Worm (Caenorhabditis elegans): ENCODE data around the gene C08B6.8.

The C08B6.8 gene

DNA sequence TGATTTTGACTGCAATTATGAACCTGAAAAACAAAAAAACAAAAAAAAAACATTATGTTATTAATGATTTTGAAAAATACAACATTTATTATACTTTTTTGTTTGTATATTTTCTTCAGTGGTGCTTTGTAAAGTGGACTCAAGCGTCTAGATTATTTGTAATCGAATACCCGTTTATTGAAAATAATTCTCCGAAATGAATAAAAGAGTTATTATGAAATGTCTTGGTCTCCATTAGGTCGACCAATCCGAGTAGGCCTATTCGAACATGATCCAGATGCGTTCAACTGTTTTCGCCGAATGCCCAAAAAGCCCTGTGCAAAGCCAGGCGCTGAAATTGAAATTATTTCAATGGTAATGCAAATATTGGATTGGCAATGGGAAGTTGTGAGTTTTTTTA is 17.0 kb upstream of the C08B6.8 start, which contains the start of gene C08B6.5:
C08B6.5 (plus strand) TSS at position 301 of the 400 bp plus-strand sequence.
- TF ChIP-seq atf-7 (tag; optimal IDR thresholded peaks at IDR 0.05), result no peak
- TF ChIP-seq efl-1 (GFP tag; optimal IDR thresholded peaks at IDR 0.05), result no peak
- no peak for TF ChIP-seq F23B12.7 (tag; optimal IDR thresholded peaks at IDR 0.05; ENCODE audit: insufficient read depth)
- TF ChIP-seq pha-4 (tag; optimal IDR thresholded peaks at IDR 0.05), result no peak

DNA sequence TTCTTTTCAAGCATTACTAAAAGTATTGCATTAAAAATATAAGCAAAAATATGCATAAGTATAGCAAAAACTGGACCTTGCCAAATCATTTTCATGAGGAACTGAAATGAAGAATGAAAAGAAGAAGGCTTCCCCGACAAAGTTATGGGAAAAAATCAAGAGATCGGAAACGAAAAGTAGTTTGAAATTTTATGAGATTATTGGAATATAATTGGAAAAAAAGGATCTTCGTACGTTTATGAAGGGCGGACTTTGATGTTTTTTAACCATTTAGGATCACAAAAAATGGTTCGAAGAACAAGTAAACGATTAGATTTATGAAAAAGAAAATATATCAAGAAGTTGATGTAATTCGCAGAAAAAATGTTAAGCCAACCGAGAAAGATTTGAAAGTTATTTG is 13.5 kb upstream of the C08B6.8 start, which contains the start of gene srxa-18:
srxa-18 (minus strand) TSS at position 100 of the 400 bp plus-strand sequence.
- TF ChIP-seq cebp-1 (GFP tag; IDR thresholded peaks at IDR 0.05), result no peak
- TF ChIP-seq cebp-1 (tag; optimal IDR thresholded peaks at IDR 0.05), result no peak
- TF ChIP-seq F10E7.11 (tag; optimal IDR thresholded peaks at IDR 0.05), result no peak
- no peak for TF ChIP-seq Y53F4B.3 (GFP tag; IDR thresholded peaks at IDR 0.05)
- TF ChIP-seq ztf-28 (GFP tag; IDR thresholded peaks at IDR 0.05), result no peak
- TF ChIP-seq T07F8.4 (tag; optimal IDR thresholded peaks at IDR 0.05), result no peak
- TF ChIP-seq zfh-2 (GFP tag; conservative IDR thresholded peaks at IDR 0.05), result no peak
- no peak for TF ChIP-seq athp-1 (tag; optimal IDR thresholded peaks at IDR 0.05)
- no peak for TF ChIP-seq K11D2.4 (GFP tag; IDR thresholded peaks at IDR 0.05)
- TF ChIP-seq efl-1 (GFP tag; optimal IDR thresholded peaks at IDR 0.05), result no peak
- no peak for TF ChIP-seq nhr-90 (tag; optimal IDR thresholded peaks at IDR 0.05)
- TF ChIP-seq lin-26 (GFP tag; IDR thresholded peaks at IDR 0.05), result no peak
- TF ChIP-seq nfya-1 (tag; optimal IDR thresholded peaks at IDR 0.05; ENCODE audit: borderline replicate concordance, insufficient read depth), result no peak

DNA sequence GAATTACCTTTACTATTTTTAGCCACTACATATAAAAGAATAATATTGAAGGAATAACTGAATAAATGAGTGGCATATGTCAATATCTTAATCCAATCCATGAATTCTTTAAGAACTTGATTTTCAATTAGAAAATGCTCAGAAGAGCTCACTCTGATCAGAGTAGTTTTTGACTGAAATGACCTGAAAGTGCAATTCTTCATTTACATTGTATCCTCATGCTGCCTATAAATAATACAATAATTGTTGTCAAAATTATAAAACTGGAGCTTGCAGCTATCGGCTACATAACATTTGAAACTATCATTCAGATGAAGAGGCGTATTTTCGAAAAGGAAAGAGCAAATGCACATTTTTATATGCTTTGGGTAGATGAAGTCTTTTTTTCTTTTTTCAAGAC is 11.8 kb upstream of the C08B6.8 start, which contains the start of gene srxa-19:
srxa-19 (minus strand) TSS at position 101 of the 400 bp plus-strand sequence.
- TF ChIP-seq ets-4 (GFP tag; optimal IDR thresholded peaks at IDR 0.05) (no peak), bed-2 (GFP tag; IDR thresholded peaks at IDR 0.05) (no peak), pbrm-1 (GFP tag; IDR thresholded peaks at IDR 0.05) (no peak), madf-10 (tag; optimal IDR thresholded peaks at IDR 0.05) (no peak), nfya-1 (tag; optimal IDR thresholded peaks at IDR 0.05; ENCODE audit: borderline replicate concordance, insufficient read depth) (no peak), ccch-3 (GFP tag; optimal IDR thresholded peaks at IDR 0.05) (no peak), aptf-3 (GFP tag; IDR thresholded peaks at IDR 0.05) (no peak), attf-6 (GFP tag; IDR thresholded peaks at IDR 0.05) (no peak), nhr-120 (GFP tag; IDR thresholded peaks at IDR 0.05) (no peak), let-607 (tag; optimal IDR thresholded peaks at IDR 0.05) (no peak)

DNA sequence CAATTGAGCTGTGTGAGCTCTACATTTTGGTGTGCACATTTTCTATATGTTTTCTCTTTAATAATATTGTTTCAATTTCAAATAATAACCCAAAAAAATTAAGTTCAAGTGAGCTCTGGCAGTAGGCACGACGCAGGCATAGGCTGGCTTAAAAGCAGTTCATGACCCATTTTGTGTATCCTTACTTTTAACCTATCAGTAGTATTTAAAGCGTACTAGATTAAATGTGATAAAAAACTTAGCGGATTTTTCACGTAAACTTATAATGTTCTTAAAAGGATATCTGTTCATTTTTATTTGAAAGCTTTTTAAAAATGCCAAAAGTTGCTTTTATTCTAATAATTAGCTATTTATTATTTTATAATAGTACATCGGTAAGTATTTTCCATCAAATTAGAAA is 11.1 kb upstream of the C08B6.8 start, which contains the start of gene C08B6.6:
C08B6.6 (plus strand) TSS at position 301 of the 400 bp plus-strand sequence.
- TF ChIP-seq somi-1 (GFP tag; optimal IDR thresholded peaks at IDR 0.05) (no peak), B0336.3 (GFP tag; IDR thresholded peaks at IDR 0.05) (no peak), nfyb-1 (GFP tag; IDR thresholded peaks at IDR 0.05) (no peak), F55B11.4 (tag; optimal IDR thresholded peaks at IDR 0.05; ENCODE audit: borderline replicate concordance, insufficient read depth) (no peak), attf-6 (GFP tag; IDR thresholded peaks at IDR 0.05) (no peak), lsy-27 (tag; optimal IDR thresholded peaks at IDR 0.05; ENCODE audit: borderline replicate concordance, insufficient read depth) (no peak), egl-44 (GFP tag; IDR thresholded peaks at IDR 0.05) (no peak), nfya-1 (tag; optimal IDR thresholded peaks at IDR 0.05; ENCODE audit: borderline replicate concordance, insufficient read depth) (no peak), aptf-3 (GFP tag; IDR thresholded peaks at IDR 0.05) (no peak), unc-130 (GFP tag; optimal IDR thresholded peaks at IDR 0.05) (no peak), snpc-3.4 (tag; optimal IDR thresholded peaks at IDR 0.05) (no peak), F33H1.4 (GFP tag; IDR thresholded peaks at IDR 0.05) (no peak), nhr-120 (GFP tag; IDR thresholded peaks at IDR 0.05) (no peak)

All from whole organism, young adult.